Worm (Caenorhabditis elegans): Measurements from ENCODE around the gene lip-1.

Gene lip-1

ce11 chrIV:6832194-6832593, 10.6 kb upstream of the lip-1 start:
- no peak for TF ChIP-seq mdt-29 (GFP tag; IDR thresholded peaks at IDR 0.05)
- TF ChIP-seq unc-62 (GFP tag; optimal IDR thresholded peaks at IDR 0.05 in 1 of 2), result peak in 1 of 2 experiments; percentile 94
- no peak for TF ChIP-seq unc-62 (tag; optimal IDR thresholded peaks at IDR 0.05)

- no peak for TF ChIP-seq F37D6.2 (tag; optimal IDR thresholded peaks at IDR 0.05)
- peak; percentile 61; the same call in 1 of the 2 replicates for TF ChIP-seq ceh-20 (GFP tag; IDR thresholded peaks at IDR 0.05)
- no peak for TF ChIP-seq F49E8.2 (tag; optimal IDR thresholded peaks at IDR 0.05; ENCODE audit: borderline replicate concordance)
- TF ChIP-seq ces-1 (GFP tag; optimal IDR thresholded peaks at IDR 0.05), result no peak
- peak; percentile 33 for TF ChIP-seq hlh-11 (tag; optimal IDR thresholded peaks at IDR 0.05)
- no peak for TF ChIP-seq nhr-11 (tag; optimal IDR thresholded peaks at IDR 0.05)
- TF ChIP-seq php-3 (GFP tag; IDR thresholded peaks at IDR 0.05), result 0 out of 2 replicates have a peak, but pooled peaks have one; percentile 33
- no peak for TF ChIP-seq madf-5 (GFP tag; IDR thresholded peaks at IDR 0.05)
- no peak for TF ChIP-seq nhr-77 (tag; optimal IDR thresholded peaks at IDR 0.05)
- no peak for TF ChIP-seq vab-7 (GFP tag; IDR thresholded peaks at IDR 0.05)
- peak; percentile 20 for TF ChIP-seq nhr-28 (tag; optimal IDR thresholded peaks at IDR 0.05)
- no peak for TF ChIP-seq tra-1 (GFP tag; IDR thresholded peaks at IDR 0.05)
- no peak for TF ChIP-seq nhr-25 (tag; optimal IDR thresholded peaks at IDR 0.05; ENCODE audit: borderline replicate concordance, insufficient read depth)
- TF ChIP-seq F26F4.8 (GFP tag; conservative IDR thresholded peaks at IDR 0.05), result no peak
- no peak for TF ChIP-seq spr-3 (GFP tag; optimal IDR thresholded peaks at IDR 0.05)
- TF ChIP-seq mxl-2 (GFP tag; conservative IDR thresholded peaks at IDR 0.05), result no peak
Measured at ce11 chrIV:6833617-6834016, 9.1 kb upstream of the lip-1 start.

DNA sequence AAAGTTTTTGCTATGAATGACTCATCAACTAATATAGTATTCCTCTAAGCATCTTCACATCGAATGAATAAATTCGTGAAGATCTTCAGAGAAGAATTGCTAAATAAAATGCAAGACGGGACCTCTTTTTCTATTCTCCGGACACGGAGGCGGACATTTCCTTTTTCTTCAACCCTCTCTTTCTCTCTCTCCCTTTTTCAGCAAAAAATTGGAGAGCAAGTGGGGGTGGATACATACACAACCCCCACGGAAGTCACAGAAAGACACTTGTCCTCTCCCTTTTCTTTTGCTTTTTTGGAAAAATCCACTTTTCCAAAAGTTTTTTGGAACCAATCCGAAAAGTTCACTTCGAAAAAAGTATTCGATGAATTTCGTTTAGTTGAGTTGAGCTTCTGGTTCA, 8.1 kb upstream of the lip-1 start:
- TF ChIP-seq ZK337.2 (GFP tag; IDR thresholded peaks at IDR 0.05) (peak; percentile 62; the same call in 1 of the 2 replicates), fkh-10 (GFP tag; optimal IDR thresholded peaks at IDR 0.05) (peak; percentile 86), ztf-7 (tag; optimal IDR thresholded peaks at IDR 0.05) (no peak)

- no peak for TF ChIP-seq fos-1 (tag; optimal IDR thresholded peaks at IDR 0.05)
- peak; percentile 35 for TF ChIP-seq hlh-30 (tag; optimal IDR thresholded peaks at IDR 0.05; ENCODE audit: insufficient read depth)
- no peak for TF ChIP-seq hmg-1.1 (GFP tag; IDR thresholded peaks at IDR 0.05)
- TF ChIP-seq ceh-20 (GFP tag; IDR thresholded peaks at IDR 0.05), result 0 out of 2 replicates have a peak, but pooled peaks have one; percentile 43
- peak; percentile 92 for TF ChIP-seq aha-1 (tag)
Measured at ce11 chrIV:6836769-6837168, 6.0 kb upstream of the lip-1 start.

ce11 chrIV:6839091-6839522, 3.7 kb upstream of the lip-1 start:
- TF ChIP-seq hlh-11 (tag; optimal IDR thresholded peaks at IDR 0.05) (peak; percentile 96), set-16 (GFP tag; IDR thresholded peaks at IDR 0.05) (no peak), hif-1 (tag; optimal IDR thresholded peaks at IDR 0.05) (peak in 1 of 2 experiments; percentile 93), lin-39 (tag; optimal IDR thresholded peaks at IDR 0.05) (no peak), unc-39 (tag; optimal IDR thresholded peaks at IDR 0.05) (no peak), zfp-3 (GFP tag; conservative IDR thresholded peaks at IDR 0.05) (no peak), Y5F2A.4 (GFP tag; optimal IDR thresholded peaks at IDR 0.05) (no peak), Y75B8A.6 (GFP tag; IDR thresholded peaks at IDR 0.05) (no peak), daf-16 (GFP tag; optimal IDR thresholded peaks at IDR 0.05) (peak in 1 of 2 experiments; percentile 54), daf-16 (tag; optimal IDR thresholded peaks at IDR 0.05) (peak; percentile 83), zfp-2 (tag; optimal IDR thresholded peaks at IDR 0.05) (no peak), ceh-44 (GFP tag; IDR thresholded peaks at IDR 0.05) (no peak), Y105C5A.15 (GFP tag; IDR thresholded peaks at IDR 0.05) (no peak), ceh-62 (tag; optimal IDR thresholded peaks at IDR 0.05) (no peak), dmd-8 (GFP tag; IDR thresholded peaks at IDR 0.05) (no peak), ceh-32 (tag; optimal IDR thresholded peaks at IDR 0.05; ENCODE audit: poor library complexity) (no peak), nhr-41 (GFP tag; IDR thresholded peaks at IDR 0.05) (no peak), F26F4.8 (GFP tag; conservative IDR thresholded peaks at IDR 0.05) (no peak), lin-1 (GFP tag; IDR thresholded peaks at IDR 0.05) (0 out of 2 replicates have a peak, but pooled peaks have one; percentile 37), php-3 (GFP tag; IDR thresholded peaks at IDR 0.05) (peak; percentile 70), daf-19 (GFP tag; conservative IDR thresholded peaks at IDR 0.05) (no peak), lsy-2 (tag; optimal IDR thresholded peaks at IDR 0.05) (peak; percentile 48 to 80)
